Fruit fly (Drosophila melanogaster): Measurements from ENCODE around the gene Kul.

The Kul gene

dm6 chr3R:29748591-29749303, 23.1 kb downstream of the Kul start, which contains the start of the genes ATPsyngamma and yata (continued):
- peak; percentile 18 for TF ChIP-seq CG10979 (tag; optimal IDR thresholded peaks at IDR 0.05)
- TF ChIP-seq caup (GFP tag; optimal IDR thresholded peaks at IDR 0.05; ENCODE audit: severe bottlenecking), result peak; percentile 20
- peak; percentile 52 for TF ChIP-seq nmo (GFP tag; optimal IDR thresholded peaks at IDR 0.05)
- TF ChIP-seq Opbp (GFP tag; IDR thresholded peaks at IDR 0.05; ENCODE audit: partially characterized antibody), result peak; percentile 99
- no peak for TF ChIP-seq ac (GFP tag; optimal IDR thresholded peaks at IDR 0.05)
- no peak for TF ChIP-seq Awh (GFP tag; IDR thresholded peaks at IDR 0.05)
- TF ChIP-seq ATbp (GFP tag; optimal IDR thresholded peaks at IDR 0.05), result peak; percentile 4
- TF ChIP-seq CG18262 (tag; optimal IDR thresholded peaks at IDR 0.05), result peak; percentile 36
- 0 out of 3 replicates have a peak, but pooled peaks have one; percentile 12 for TF ChIP-seq CG34422 (GFP tag; IDR thresholded peaks at IDR 0.05)
- TF ChIP-seq hbn (GFP tag; IDR thresholded peaks at IDR 0.05; ENCODE audit: partially characterized antibody), result peak; percentile 59
- peak; percentile 49 for TF ChIP-seq grau (tag; optimal IDR thresholded peaks at IDR 0.05)
- TF ChIP-seq emc (GFP tag; optimal IDR thresholded peaks at IDR 0.05), result no peak
- peak; percentile 39 for TF ChIP-seq CG12155 (GFP tag; optimal IDR thresholded peaks at IDR 0.05)
- no peak for TF ChIP-seq CG14050 (GFP tag; IDR thresholded peaks at IDR 0.05)
- TF ChIP-seq danr (GFP tag; IDR thresholded peaks at IDR 0.05), result no peak
- TF ChIP-seq stwl (tag; optimal IDR thresholded peaks at IDR 0.05), result peak; percentile 17
- TF ChIP-seq exex (tag; optimal IDR thresholded peaks at IDR 0.05), result peak; percentile 53
- peak; percentile 45 for TF ChIP-seq CG10267 (tag; optimal IDR thresholded peaks at IDR 0.05)
- no peak for TF ChIP-seq CG3726 (GFP tag; IDR thresholded peaks at IDR 0.05)
- TF ChIP-seq Sry-δ (GFP tag; optimal IDR thresholded peaks at IDR 0.05), result peak; percentile 81
- peak in 1 of 2 experiments; percentile 35 for TF ChIP-seq dpn (GFP tag; optimal IDR thresholded peaks at IDR 0.05)
- TF ChIP-seq klu (GFP tag; IDR thresholded peaks at IDR 0.05), result no peak
- TF ChIP-seq CG10565 (GFP tag; optimal IDR thresholded peaks at IDR 0.05), result no peak
- TF ChIP-seq Sry-β (GFP tag; optimal IDR thresholded peaks at IDR 0.05), result peak; percentile 41
- peak; percentile 97 for TF ChIP-seq MESR4 (GFP tag; optimal IDR thresholded peaks at IDR 0.05)
- TF ChIP-seq jigr1 (GFP tag; IDR thresholded peaks at IDR 0.05), result peak; percentile 81; the same call in 2 of the 3 replicates
- peak; percentile 75; the same call in 1 of the 2 replicates for TF ChIP-seq vvl (GFP tag; IDR thresholded peaks at IDR 0.05)
- TF ChIP-seq ap (GFP tag; IDR thresholded peaks at IDR 0.05), result no peak
- TF ChIP-seq Doc3 (GFP tag; IDR thresholded peaks at IDR 0.05; ENCODE audit: partially characterized antibody), result 0 out of 3 replicates have a peak, but pooled peaks have one; percentile 59
- TF ChIP-seq CG6689 (GFP tag; IDR thresholded peaks at IDR 0.05), result peak; percentile 27; the same call in 1 of the 2 replicates
- TF ChIP-seq unc-4 (GFP tag; IDR thresholded peaks at IDR 0.05; ENCODE audit: partially characterized antibody), result peak; percentile 75; the same call in 1 of the 2 replicates
- TF ChIP-seq CG15514 (GFP tag; optimal IDR thresholded peaks at IDR 0.05), result peak; percentile 58
- peak; percentile 29 for TF ChIP-seq lilli (GFP tag; optimal IDR thresholded peaks at IDR 0.05)
- peak; percentile 82 for TF ChIP-seq CG16813 (GFP tag; IDR thresholded peaks at IDR 0.05; ENCODE audit: partially characterized antibody)
- 0 out of 3 replicates have a peak, but pooled peaks have one; percentile 44 for TF ChIP-seq ken (GFP tag; IDR thresholded peaks at IDR 0.05)
- TF ChIP-seq shn (GFP tag; optimal IDR thresholded peaks at IDR 0.05), result no peak
- peak; percentile 49 for TF ChIP-seq Nf-YC (tag; optimal IDR thresholded peaks at IDR 0.05)
- TF ChIP-seq CG17829 (tag; optimal IDR thresholded peaks at IDR 0.05), result peak; percentile 41
- TF ChIP-seq sob (GFP tag; IDR thresholded peaks at IDR 0.05), result no peak
- TF ChIP-seq CG4328 (GFP tag; optimal IDR thresholded peaks at IDR 0.05), result peak; percentile 43
- peak; percentile 38 for TF ChIP-seq CG4424 (GFP tag; optimal IDR thresholded peaks at IDR 0.05)
- peak; percentile 24 for TF ChIP-seq CG1233 (GFP tag; optimal IDR thresholded peaks at IDR 0.05)
- TF ChIP-seq Abd-B (GFP tag; optimal IDR thresholded peaks at IDR 0.05), result peak; percentile 63
- TF ChIP-seq dmrt11E (tag; optimal IDR thresholded peaks at IDR 0.05), result peak; percentile 13
- TF ChIP-seq CG10147 (GFP tag; optimal IDR thresholded peaks at IDR 0.05), result no peak
- no peak for TF ChIP-seq Lhr (GFP tag; optimal IDR thresholded peaks at IDR 0.05)
- TF ChIP-seq Usf (GFP tag; optimal IDR thresholded peaks at IDR 0.05), result no peak
- TF ChIP-seq cad (GFP tag; optimal IDR thresholded peaks at IDR 0.05), result no peak

Data from whole organism, embryonic.